Fruit fly (Drosophila melanogaster): Measurements from ENCODE around the gene VhaAC39-2.

The VhaAC39-2 gene

dm6 chr3R:23178052-23178591, 19.0 kb upstream of the VhaAC39-2 start:
- TF ChIP-seq Side (GFP tag; optimal IDR thresholded peaks at IDR 0.05), result no peak
- TF ChIP-seq CG18599 (GFP tag; optimal IDR thresholded peaks at IDR 0.05), result peak; percentile 49
- TF ChIP-seq CG5180 (GFP tag; optimal IDR thresholded peaks at IDR 0.05), result no peak
- TF ChIP-seq CG15514 (GFP tag; optimal IDR thresholded peaks at IDR 0.05), result peak; percentile 51
- TF ChIP-seq vvl (GFP tag; IDR thresholded peaks at IDR 0.05), result 0 out of 2 replicates have a peak, but pooled peaks have one; percentile 9
- peak; percentile 48 for TF ChIP-seq HHEX (GFP tag; optimal IDR thresholded peaks at IDR 0.05)
- TF ChIP-seq CG15011 (GFP tag; optimal IDR thresholded peaks at IDR 0.05), result peak; percentile 11
- TF ChIP-seq CG3281 (GFP tag; optimal IDR thresholded peaks at IDR 0.05), result peak; percentile 14
- peak; percentile 87 for TF ChIP-seq crol (GFP tag; IDR thresholded peaks at IDR 0.05)
- TF ChIP-seq Med (GFP tag), result peak; percentile 84
- no peak for TF ChIP-seq Hmx (GFP tag; optimal IDR thresholded peaks at IDR 0.05)
- TF ChIP-seq CG8290 (GFP tag; optimal IDR thresholded peaks at IDR 0.05), result no peak
- TF ChIP-seq CG8290 (tag; optimal IDR thresholded peaks at IDR 0.05), result peak in 1 of 2 experiments; percentile 42
- no peak for TF ChIP-seq CG11247 (GFP tag; IDR thresholded peaks at IDR 0.05)
- TF ChIP-seq CG34422 (GFP tag; IDR thresholded peaks at IDR 0.05), result 0 out of 3 replicates have a peak, but pooled peaks have one; percentile 27
- TF ChIP-seq sd (tag; optimal IDR thresholded peaks at IDR 0.05), result peak; percentile 28
- TF ChIP-seq BtbVII (GFP tag; optimal IDR thresholded peaks at IDR 0.05), result peak; percentile 68
- TF ChIP-seq slbo (GFP tag; IDR thresholded peaks at IDR 0.05), result peak; percentile 30; the same call in 1 of the 2 replicates
- TF ChIP-seq chinmo (GFP tag; IDR thresholded peaks at IDR 0.05; ENCODE audit: partially characterized antibody), result 0 out of 4 replicates have a peak, but pooled peaks have one; percentile 37
- TF ChIP-seq caup (GFP tag; optimal IDR thresholded peaks at IDR 0.05; ENCODE audit: severe bottlenecking), result peak; percentile 49
- TF ChIP-seq Hmr (GFP tag; optimal IDR thresholded peaks at IDR 0.05), result peak; percentile 62
- peak; percentile 37 for TF ChIP-seq CG2678 (tag; optimal IDR thresholded peaks at IDR 0.05)
- peak; percentile 4 for TF ChIP-seq CG12659 (GFP tag; optimal IDR thresholded peaks at IDR 0.05)
- peak; percentile 12 for TF ChIP-seq wek (GFP tag; optimal IDR thresholded peaks at IDR 0.05)
- TF ChIP-seq Vsx1 (GFP tag; optimal IDR thresholded peaks at IDR 0.05), result peak; percentile 33
- TF ChIP-seq CG4282 (GFP tag; optimal IDR thresholded peaks at IDR 0.05), result no peak
- TF ChIP-seq MTF-1 (GFP tag; optimal IDR thresholded peaks at IDR 0.05; ENCODE audit: borderline replicate concordance), result peak; percentile 6
- peak; percentile 24; the same call in 1 of the 3 replicates for TF ChIP-seq dysf (GFP tag; IDR thresholded peaks at IDR 0.05)
- TF ChIP-seq aop (GFP tag; IDR thresholded peaks at IDR 0.05), result no peak
- no peak for TF ChIP-seq Hey (tag; optimal IDR thresholded peaks at IDR 0.05)
- no peak for TF ChIP-seq hkb (optimal IDR thresholded peaks at IDR 0.05)
- peak; percentile 22; the same call in 1 of the 2 replicates for TF ChIP-seq hkb (GFP tag; IDR thresholded peaks at IDR 0.05)
- TF ChIP-seq CG6813 (GFP tag; optimal IDR thresholded peaks at IDR 0.05), result peak; percentile 15
- peak; percentile 17 for TF ChIP-seq CG7987 (GFP tag; optimal IDR thresholded peaks at IDR 0.05)
- no peak for TF ChIP-seq CG11696 (GFP tag; IDR thresholded peaks at IDR 0.05)
- peak; percentile 2 for TF ChIP-seq CG17359 (tag; optimal IDR thresholded peaks at IDR 0.05)
- TF ChIP-seq CG12769 (tag; optimal IDR thresholded peaks at IDR 0.05), result peak; percentile 5
- no peak for TF ChIP-seq Mes4 (GFP tag; optimal IDR thresholded peaks at IDR 0.05)
- TF ChIP-seq cwo (GFP tag; optimal IDR thresholded peaks at IDR 0.05), result peak; percentile 37
- no peak for TF ChIP-seq seq (GFP tag; IDR thresholded peaks at IDR 0.05)
- peak; percentile 8 for TF ChIP-seq ATbp (GFP tag; optimal IDR thresholded peaks at IDR 0.05)
- TF ChIP-seq toy (GFP tag; IDR thresholded peaks at IDR 0.05), result 0 out of 2 replicates have a peak, but pooled peaks have one; percentile 6
- TF ChIP-seq corto (GFP tag; optimal IDR thresholded peaks at IDR 0.05), result no peak
- TF ChIP-seq grau (tag; optimal IDR thresholded peaks at IDR 0.05), result peak; percentile 13
- TF ChIP-seq Fer1 (GFP tag; optimal IDR thresholded peaks at IDR 0.05), result peak; percentile 46
- TF ChIP-seq gsb (GFP tag; IDR thresholded peaks at IDR 0.05), result 0 out of 2 replicates have a peak, but pooled peaks have one; percentile 20
- peak; percentile 12 for TF ChIP-seq gem (tag; optimal IDR thresholded peaks at IDR 0.05)
- no peak for TF ChIP-seq CG17912 (GFP tag; optimal IDR thresholded peaks at IDR 0.05)
- peak; percentile 71 for TF ChIP-seq lab (GFP tag; optimal IDR thresholded peaks at IDR 0.05)

Measured in whole organism, embryonic.